Fruit fly (Drosophila melanogaster) whole organism, embryonic: ENCODE measurements around the gene TfAP-2.

Experiments used
- Asciz ChIP-seq: fragments of 200-800 bp; sonication (Bioruptor generic); optimal IDR thresholded peaks from 2 replicates; lab custom pipeline; 2017; ENCODE audit warnings: missing biosample characterization, mild to moderate bottlenecking, missing genetic modification characterization, missing genetic modification reagents
- CG10321 ChIP-seq: fragments of 200-800 bp; sonication (Bioruptor generic); IDR thresholded peaks from 2 replicates; pipeline ENCODE4 v1.3.6; 2022; ENCODE audit warnings: missing biosample characterization, missing genetic modification characterization
- CG10979 ChIP-seq: fragments of 200-800 bp; sonication (Bioruptor generic); optimal IDR thresholded peaks from 2 replicates; lab custom pipeline; 2018; ENCODE audit warnings: missing biosample characterization, mild to moderate bottlenecking, missing genetic modification characterization, moderate library complexity
- CG11085 ChIP-seq: fragments of 200-800 bp; sonication (Bioruptor generic); IDR thresholded peaks from 2 replicates; pipeline ENCODE4 v1.3.6; 2022; ENCODE audit warnings: missing biosample characterization, missing genetic modification characterization
- CG12236 ChIP-seq: fragments of 200-800 bp; sonication (Bioruptor generic); optimal IDR thresholded peaks from 2 replicates; lab custom pipeline; 2016; ENCODE audit warnings: missing biosample characterization, missing genetic modification characterization
- CG14710 ChIP-seq: fragments of 200-800 bp; sonication (Bioruptor generic); optimal IDR thresholded peaks from 3 replicates; lab custom pipeline; 2019; ENCODE audit warnings: missing biosample characterization, mild to moderate bottlenecking, missing genetic modification characterization, moderate library complexity
- CG14860 ChIP-seq: fragments of 200-800 bp; sonication (Bioruptor generic); IDR thresholded peaks from 3 replicates; pipeline ENCODE4 v1.3.6; 2022; ENCODE audit warnings: missing biosample characterization, missing genetic modification characterization; ENCODE audit not compliant: partially characterized antibody
- CG17328 ChIP-seq: fragments of 200-800 bp; sonication (Bioruptor generic); IDR thresholded peaks from 2 replicates; pipeline ENCODE4 v1.3.6; 2022; ENCODE audit warnings: missing biosample characterization, missing genetic modification characterization
- CG17359 ChIP-seq: fragments of 200-800 bp; sonication (Bioruptor generic); optimal IDR thresholded peaks from 3 replicates; lab custom pipeline; 2018; ENCODE audit warnings: missing biosample characterization, mild to moderate bottlenecking, missing genetic modification characterization, moderate library complexity
- CG18599 ChIP-seq: fragments of 200-800 bp; sonication (Bioruptor generic); optimal IDR thresholded peaks from 3 replicates; lab custom pipeline; 2017; ENCODE audit warnings: missing biosample characterization, missing genetic modification characterization, mild to moderate bottlenecking, moderate library complexity, missing genetic modification reagents
- CG32767 ChIP-seq: fragments of 200-800 bp; sonication (Bioruptor generic); IDR thresholded peaks from 2 replicates; pipeline ENCODE4 v1.3.6; 2022; ENCODE audit warnings: missing biosample characterization, missing genetic modification characterization
- CG34422 ChIP-seq: fragments of 200-800 bp; sonication (Bioruptor generic); IDR thresholded peaks from 3 replicates; pipeline ENCODE4 v1.3.6; 2022; ENCODE audit warnings: missing biosample characterization, missing genetic modification characterization
- CG3995 ChIP-seq: fragments of 200-800 bp; sonication (Bioruptor generic); optimal IDR thresholded peaks from 3 replicates; lab custom pipeline; 2016; ENCODE audit warnings: missing biosample characterization, missing genetic modification characterization
- CG4424 ChIP-seq: fragments of 200-800 bp; sonication (Bioruptor generic); optimal IDR thresholded peaks from 3 replicates; lab custom pipeline; 2016; ENCODE audit warnings: missing biosample characterization, missing genetic modification characterization
- CG6654 ChIP-seq: fragments of 200-800 bp; sonication (Bioruptor generic); optimal IDR thresholded peaks from 2 replicates; lab custom pipeline; 2017; ENCODE audit warnings: missing biosample characterization, mild to moderate bottlenecking, missing genetic modification characterization
- CG7963 ChIP-seq: fragments of 200-800 bp; sonication (Bioruptor generic); IDR thresholded peaks from 3 replicates; pipeline ENCODE4 v1.3.6; 2022; ENCODE audit warnings: missing biosample characterization, missing genetic modification characterization; ENCODE audit not compliant: partially characterized antibody
- CG8089 ChIP-seq: fragments of 200-800 bp; sonication (Bioruptor generic); optimal IDR thresholded peaks from 3 replicates; lab custom pipeline; 2016; ENCODE audit warnings: missing biosample characterization, missing genetic modification characterization
- CG8478 ChIP-seq: fragments of >200 bp; optimal IDR thresholded peaks from 2 replicates; lab custom pipeline; 2018
- CG9932 ChIP-seq: fragments of 200-800 bp; sonication (Bioruptor generic); IDR thresholded peaks from 2 replicates; pipeline ENCODE4 v1.3.6; 2022; ENCODE audit warnings: missing biosample characterization, missing genetic modification characterization
- D ChIP-seq, 2 experiments: fragments of 200-800 bp in 1 of 2; fragments of >200 bp in 1 of 2; sonication (Bioruptor generic) in 1 of 2; optimal IDR thresholded peaks; 2 replicates in 1 of 2; 3 replicates in 1 of 2; lab custom pipeline; 2017; ENCODE audit warnings: mild to moderate bottlenecking in 1 of 2, missing biosample characterization in 1 of 2, missing genetic modification characterization in 1 of 2, missing genetic modification reagents in 1 of 2
- Dfd ChIP-seq, 2 experiments: fragments of >200 bp; optimal IDR thresholded peaks; 2 replicates each; lab custom pipeline; 2017; ENCODE audit warnings: missing biosample characterization in 2 of 2, missing genetic modification characterization in 2 of 2
- Ets65A ChIP-seq: fragments of 200-800 bp; sonication (Bioruptor generic); peaks from one replicate; lab custom pipeline; 2016; ENCODE audit warnings: missing biosample characterization, missing genetic modification characterization
- Fer2 ChIP-seq: fragments of 200-800 bp; sonication (Bioruptor generic); optimal IDR thresholded peaks from 2 replicates; lab custom pipeline; 2018; ENCODE audit warnings: missing biosample characterization, mild to moderate bottlenecking, missing genetic modification characterization, moderate library complexity
- Gug ChIP-seq: fragments of 200-800 bp; sonication (Bioruptor generic); IDR thresholded peaks from 4 replicates; pipeline ENCODE4 v1.3.6; 2022; ENCODE audit warnings: missing biosample characterization, missing genetic modification characterization
- HHEX ChIP-seq: fragments of 200-800 bp; sonication (Bioruptor generic); optimal IDR thresholded peaks from 3 replicates; lab custom pipeline; 2017; ENCODE audit warnings: missing biosample characterization, mild to moderate bottlenecking, missing genetic modification characterization, missing genetic modification reagents
- Nf-YB ChIP-seq: fragments of 200-800 bp; sonication (Bioruptor generic); optimal IDR thresholded peaks from 3 replicates; lab custom pipeline; 2019; ENCODE audit warnings: missing biosample characterization, mild to moderate bottlenecking, missing genetic modification characterization, moderate library complexity
- Tbp ChIP-seq: fragments of >200 bp; optimal IDR thresholded peaks from 2 replicates; lab custom pipeline; 2018; ENCODE audit warnings: missing biosample characterization, missing genetic modification characterization
- YL-1 ChIP-seq: fragments of 200-800 bp; sonication (Bioruptor generic); optimal IDR thresholded peaks from 3 replicates; lab custom pipeline; 2017; ENCODE audit warnings: missing biosample characterization, mild to moderate bottlenecking, missing genetic modification characterization
- al ChIP-seq: fragments of 200-800 bp; sonication (Bioruptor generic); IDR thresholded peaks from 2 replicates; pipeline ENCODE4 v1.3.6; 2022; ENCODE audit warnings: missing biosample characterization, missing genetic modification characterization
- bab2 ChIP-seq: fragments of 200-800 bp; sonication (Bioruptor generic); optimal IDR thresholded peaks from 2 replicates; lab custom pipeline; 2016; ENCODE audit warnings: missing biosample characterization, missing genetic modification characterization
- bigmax ChIP-seq: fragments of 200-800 bp; sonication (Bioruptor generic); optimal IDR thresholded peaks from 2 replicates; lab custom pipeline; 2018; ENCODE audit warnings: missing biosample characterization, mild to moderate bottlenecking, missing genetic modification characterization
- da ChIP-seq: fragments of 200-800 bp; sonication (Bioruptor generic); optimal IDR thresholded peaks from 2 replicates; lab custom pipeline; 2016; ENCODE audit warnings: missing biosample characterization, missing genetic modification characterization
- eve ChIP-seq, 2 experiments: fragments of >200 bp; optimal IDR thresholded peaks; 2 replicates each; lab custom pipeline; 2017; ENCODE audit warnings: missing biosample characterization in 2 of 2, missing genetic modification characterization in 2 of 2
- exex ChIP-seq: fragments of 200-800 bp; sonication (Bioruptor generic); optimal IDR thresholded peaks from 4 replicates; lab custom pipeline; 2018; ENCODE audit warnings: missing biosample characterization, mild to moderate bottlenecking, missing genetic modification characterization, moderate library complexity
- fd3F ChIP-seq: fragments of 200-800 bp; sonication (Bioruptor generic); optimal IDR thresholded peaks from 2 replicates; lab custom pipeline; 2018; ENCODE audit warnings: missing biosample characterization, mild to moderate bottlenecking, missing genetic modification characterization, moderate library complexity
- gfzf ChIP-seq: fragments of 200-800 bp; sonication (Bioruptor generic); optimal IDR thresholded peaks from 2 replicates; lab custom pipeline; 2016; ENCODE audit warnings: missing biosample characterization, mild to moderate bottlenecking, missing genetic modification characterization, moderate library complexity
- ham ChIP-seq: fragments of 200-800 bp; sonication (Bioruptor generic); IDR thresholded peaks from 2 replicates; pipeline ENCODE4 v1.3.6; 2022; ENCODE audit warnings: missing biosample characterization, missing genetic modification characterization
- her ChIP-seq: fragments of 200-800 bp; sonication (Bioruptor generic); optimal IDR thresholded peaks from 2 replicates; lab custom pipeline; 2016; ENCODE audit warnings: missing biosample characterization, missing genetic modification characterization
- hth ChIP-seq: fragments of >200 bp; optimal IDR thresholded peaks from 2 replicates; lab custom pipeline; 2017; ENCODE audit warnings: inconsistent platforms
- lilli ChIP-seq: fragments of 200-800 bp; sonication (Bioruptor generic); optimal IDR thresholded peaks from 3 replicates; lab custom pipeline; 2016; ENCODE audit warnings: missing biosample characterization, missing genetic modification characterization
- nerfin-2 ChIP-seq: fragments of 200-800 bp; sonication (Bioruptor generic); IDR thresholded peaks from 2 replicates; pipeline ENCODE4 v1.3.6; 2022; ENCODE audit warnings: missing biosample characterization, missing genetic modification characterization; ENCODE audit not compliant: partially characterized antibody
- onecut ChIP-seq: fragments of 200-800 bp; sonication (Bioruptor generic); IDR thresholded peaks from 2 replicates; pipeline ENCODE4 v1.3.6; 2022; ENCODE audit warnings: missing biosample characterization, missing genetic modification characterization
- pho ChIP-seq: fragments of 200-800 bp; sonication (Bioruptor generic); optimal IDR thresholded peaks from 2 replicates; lab custom pipeline; 2016; ENCODE audit warnings: missing biosample characterization, missing genetic modification characterization
- rib ChIP-seq: fragments of 200-800 bp; sonication (Bioruptor generic); IDR thresholded peaks from 2 replicates; pipeline ENCODE4 v1.3.6; 2022; ENCODE audit warnings: missing biosample characterization, missing genetic modification characterization
- row ChIP-seq: fragments of 200-800 bp; sonication (Bioruptor generic); IDR thresholded peaks from 3 replicates; pipeline ENCODE4 v1.3.6; 2022; ENCODE audit warnings: missing biosample characterization, missing genetic modification characterization
- sob ChIP-seq: fragments of 200-800 bp; sonication (Bioruptor generic); IDR thresholded peaks from 2 replicates; pipeline ENCODE4 v1.3.6; 2022; ENCODE audit warnings: missing biosample characterization, missing genetic modification characterization
- stc ChIP-seq: fragments of 200-800 bp; sonication (Bioruptor generic); IDR thresholded peaks from 2 replicates; pipeline ENCODE4 v1.3.6; 2022; ENCODE audit warnings: missing biosample characterization, missing genetic modification characterization
- tgo ChIP-seq: fragments of 200-800 bp; sonication (Bioruptor generic); IDR thresholded peaks from 3 replicates; pipeline ENCODE4 v1.3.6; 2022; ENCODE audit warnings: missing biosample characterization, missing genetic modification characterization
- vnd ChIP-seq: fragments of 200-800 bp; sonication (Bioruptor generic); IDR thresholded peaks from 3 replicates; pipeline ENCODE4 v1.3.6; 2022; ENCODE audit warnings: missing biosample characterization, missing genetic modification characterization; ENCODE audit not compliant: partially characterized antibody
- zen2 ChIP-seq: fragments of 200-800 bp; sonication (Bioruptor generic); IDR thresholded peaks from 3 replicates; pipeline ENCODE4 v1.3.6; 2022; ENCODE audit warnings: missing biosample characterization, missing genetic modification characterization; ENCODE audit not compliant: partially characterized antibody
- zf30C ChIP-seq: fragments of 200-800 bp; sonication (Bioruptor generic); optimal IDR thresholded peaks from 3 replicates; lab custom pipeline; 2018; ENCODE audit warnings: missing biosample characterization, mild to moderate bottlenecking, missing genetic modification characterization

The TfAP-2 gene

DNA sequence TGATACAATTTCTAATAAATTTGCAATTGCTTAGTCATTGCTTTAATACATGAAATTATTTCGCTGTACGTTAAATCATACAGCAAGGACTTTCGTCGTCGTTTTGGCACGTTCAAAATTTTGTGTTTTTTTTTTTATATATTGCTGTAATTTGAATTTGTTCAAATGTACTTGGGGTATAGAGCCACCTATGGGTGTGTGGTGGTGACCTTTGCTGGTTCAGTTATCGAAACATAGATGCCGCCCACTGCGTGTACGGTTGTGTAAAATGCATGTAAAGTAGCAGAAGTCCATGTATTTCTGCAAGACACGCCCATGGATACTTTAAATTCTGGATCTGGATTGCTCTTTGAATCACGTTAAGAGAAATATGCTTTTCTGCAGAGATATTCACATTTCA lies 17.6 kb downstream of the TfAP-2 start (continued):
- TF ChIP-seq stc (GFP tag; lab: Robert Waterston, UW) (0 out of 2 replicates have a peak, but pooled peaks have one; percentile 12), Nf-YB (GFP tag; lab: Kevin White, UChicago) (peak; percentile 56), Gug (GFP tag; lab: Robert Waterston, UW) (peak; percentile 59; the same call in 2 of the 4 replicates), CG10979 (tag; lab: Kevin White, UChicago) (peak; percentile 84), bigmax (GFP tag; lab: Kevin White, UChicago) (no peak), pho (peak; percentile 36), al (peak; percentile 45; the same call in 1 of the 2 replicates), Tbp (GFP tag; lab: Kevin White, UChicago) (no peak), rib (GFP tag; lab: Robert Waterston, UW) (peak; percentile 34; the same call in 1 of the 2 replicates), CG18599 (GFP tag; lab: Kevin White, UChicago) (no peak), CG10321 (GFP tag; lab: Robert Waterston, UW) (no peak), CG11085 (GFP tag; lab: Robert Waterston, UW) (peak; percentile 42; the same call in 1 of the 2 replicates), zen2 (GFP tag; lab: Robert Waterston, UW) (no peak), lilli (GFP tag; lab: Kevin White, UChicago) (peak; percentile 64), da (peak; percentile 66), CG8089 (GFP tag; lab: Kevin White, UChicago) (peak; percentile 79), vnd (0 out of 3 replicates have a peak, but pooled peaks have one; percentile 48), CG3995 (GFP tag; lab: Kevin White, UChicago) (no peak), sob (GFP tag; lab: Robert Waterston, UW) (peak; percentile 73), her (peak; percentile 51), CG9932 (GFP tag; lab: Robert Waterston, UW) (peak; percentile 73), fd3F (GFP tag; lab: Kevin White, UChicago) (peak; percentile 18), nerfin-2 (GFP tag; lab: Robert Waterston, UW) (no peak), D (optimal IDR thresholded peaks at IDR 0.05; lab: Kevin White, UChicago) (no peak), D (GFP tag; optimal IDR thresholded peaks at IDR 0.05; lab: Kevin White, UChicago) (no peak), exex (tag; lab: Kevin White, UChicago) (no peak), CG6654 (no peak), CG17328 (GFP tag; lab: Robert Waterston, UW) (peak; percentile 61; the same call in 1 of the 2 replicates), ham (GFP tag; lab: Robert Waterston, UW) (0 out of 2 replicates have a peak, but pooled peaks have one; percentile 23), CG17359 (tag; lab: Kevin White, UChicago) (peak; percentile 68), onecut (GFP tag; lab: Robert Waterston, UW) (peak; percentile 46; the same call in 1 of the 2 replicates), bab2 (GFP tag; lab: Kevin White, UChicago) (peak; percentile 62), eve (GFP tag; optimal IDR thresholded peaks at IDR 0.05; lab: Kevin White, UChicago) (no peak), YL-1 (GFP tag; lab: Kevin White, UChicago) (no peak), tgo (GFP tag; lab: Robert Waterston, UW) (peak; percentile 59), CG8478 (lab: Kevin White, UChicago) (no peak), CG7963 (GFP tag; lab: Robert Waterston, UW) (no peak), CG32767 (GFP tag; lab: Robert Waterston, UW) (0 out of 2 replicates have a peak, but pooled peaks have one; percentile 34), row (GFP tag; lab: Robert Waterston, UW) (no peak; the same call in 2 of the 3 replicates), Ets65A (GFP tag; lab: Kevin White, UChicago) (peak; percentile 96), CG14710 (tag; lab: Kevin White, UChicago) (peak; percentile 32), HHEX (no peak), CG4424 (peak; percentile 56), Dfd (GFP tag; optimal IDR thresholded peaks at IDR 0.05; lab: Kevin White, UChicago) (no peak), CG14860 (GFP tag; lab: Robert Waterston, UW) (no peak), CG12236 (GFP tag; lab: Kevin White, UChicago) (peak; percentile 2), Fer2 (tag; lab: Kevin White, UChicago) (no peak), Asciz (GFP tag; lab: Kevin White, UChicago) (no peak), hth (lab: Kevin White, UChicago) (no peak), zf30C (GFP tag; lab: Kevin White, UChicago) (peak; percentile 6), CG34422 (GFP tag; lab: Robert Waterston, UW) (peak; percentile 61; the same call in 1 of the 3 replicates), gfzf (GFP tag; lab: Kevin White, UChicago) (peak; percentile 1)
